Fruit fly (Drosophila melanogaster) whole organism, adult: ENCODE results near the gene UK114.

ENCODE experiments used
- CG11617 ChIP-seq: fragments of 200-800 bp; sonication (Bioruptor generic); optimal IDR thresholded peaks from 2 replicates; lab custom pipeline; 2017; ENCODE audit warnings: mild to moderate bottlenecking, missing biosample characterization, missing genetic modification reagents, missing genetic modification characterization
- CG1620 ChIP-seq: fragments of 200-800 bp; sonication (Bioruptor generic); optimal IDR thresholded peaks from 2 replicates; lab custom pipeline; 2016; ENCODE audit warnings: missing biosample characterization, missing genetic modification characterization
- CG7101 ChIP-seq: fragments of 200-800 bp; sonication (Bioruptor generic); optimal IDR thresholded peaks from 2 replicates; lab custom pipeline; 2018; ENCODE audit warnings: missing biosample characterization, mild to moderate bottlenecking, missing genetic modification characterization, moderate library complexity
- Clk ChIP-seq: fragments of 200-800 bp; sonication (Bioruptor generic); optimal IDR thresholded peaks from 2 replicates; lab custom pipeline; 2017; ENCODE audit warnings: missing biosample characterization, missing genetic modification characterization
- Crg-1 ChIP-seq: fragments of 200-800 bp; sonication (Bioruptor generic); optimal IDR thresholded peaks from 2 replicates; lab custom pipeline; 2016; ENCODE audit warnings: missing biosample characterization, missing genetic modification characterization
- Hr96 ChIP-seq: fragments of 200-800 bp; sonication (Bioruptor generic); optimal IDR thresholded peaks from 2 replicates; lab custom pipeline; 2016; ENCODE audit warnings: missing biosample characterization, missing genetic modification characterization
- Mnt ChIP-seq: fragments of 200-800 bp; sonication (Bioruptor generic); optimal IDR thresholded peaks from 2 replicates; lab custom pipeline; 2016; ENCODE audit warnings: missing biosample characterization, mild to moderate bottlenecking, missing genetic modification characterization
- cic ChIP-seq: fragments of 200-800 bp; sonication (Bioruptor generic); optimal IDR thresholded peaks from 2 replicates; lab custom pipeline; 2017; ENCODE audit warnings: missing biosample characterization, mild to moderate bottlenecking, missing genetic modification characterization, moderate library complexity
- cnc ChIP-seq, 2 experiments: fragments of >200 bp; optimal IDR thresholded peaks; 2 replicates each; lab custom pipeline; 2017
- kay ChIP-seq: fragments of 200-800 bp; sonication (Bioruptor generic); peaks from one replicate; lab custom pipeline; 2016; ENCODE audit warnings: missing biosample characterization, missing genetic modification characterization, borderline replicate concordance
- pad ChIP-seq: fragments of 200-800 bp; sonication (Bioruptor generic); optimal IDR thresholded peaks from 3 replicates; lab custom pipeline; 2017; ENCODE audit warnings: missing biosample characterization, missing genetic modification characterization, mild to moderate bottlenecking, moderate library complexity, missing genetic modification reagents
- tj ChIP-seq: fragments of 200-800 bp; sonication (Bioruptor generic); optimal IDR thresholded peaks from 3 replicates; lab custom pipeline; 2017; ENCODE audit warnings: missing biosample characterization, mild to moderate bottlenecking, missing genetic modification characterization, moderate library complexity

DNA sequence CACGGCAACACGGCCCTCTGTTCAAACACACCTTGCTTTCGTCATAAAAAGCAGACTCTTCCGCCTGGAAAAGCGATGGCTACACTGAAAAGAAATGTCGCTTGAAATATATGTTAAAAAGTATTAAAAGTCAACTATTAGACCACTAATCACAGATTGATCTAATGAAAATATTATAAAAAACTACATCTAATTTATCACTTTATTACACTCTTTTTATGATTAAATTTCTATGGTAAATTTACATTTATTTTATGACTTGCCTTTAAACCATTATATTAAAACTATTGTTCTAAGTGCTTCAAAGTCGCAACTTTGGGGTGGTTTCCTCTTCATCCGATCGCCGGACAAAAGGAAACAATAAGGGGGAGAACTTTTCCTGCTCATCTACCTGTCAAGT is 41.5 kb upstream of the UK114 start:
- TF ChIP-seq Hr96 (GFP tag; lab: Kevin White, UChicago) (no peak), cic (GFP tag; lab: Kevin White, UChicago) (no peak), cnc (optimal IDR thresholded peaks at IDR 0.05; lab: Kevin White, UChicago) (no peak), Mnt (GFP tag; lab: Kevin White, UChicago) (no peak), pad (no peak), tj (GFP tag; lab: Kevin White, UChicago) (no peak), CG11617 (GFP tag; lab: Kevin White, UChicago) (no peak), CG1620 (GFP tag; lab: Kevin White, UChicago) (no peak), Clk (GFP tag; lab: Kevin White, UChicago) (no peak), Crg-1 (GFP tag; lab: Kevin White, UChicago) (no peak), kay (GFP tag; lab: Kevin White, UChicago) (no peak), CG7101 (tag; lab: Kevin White, UChicago) (no peak)
